ENCODE assay signal across 4 fruit fly cellular contexts in the genomic region with DNA sequence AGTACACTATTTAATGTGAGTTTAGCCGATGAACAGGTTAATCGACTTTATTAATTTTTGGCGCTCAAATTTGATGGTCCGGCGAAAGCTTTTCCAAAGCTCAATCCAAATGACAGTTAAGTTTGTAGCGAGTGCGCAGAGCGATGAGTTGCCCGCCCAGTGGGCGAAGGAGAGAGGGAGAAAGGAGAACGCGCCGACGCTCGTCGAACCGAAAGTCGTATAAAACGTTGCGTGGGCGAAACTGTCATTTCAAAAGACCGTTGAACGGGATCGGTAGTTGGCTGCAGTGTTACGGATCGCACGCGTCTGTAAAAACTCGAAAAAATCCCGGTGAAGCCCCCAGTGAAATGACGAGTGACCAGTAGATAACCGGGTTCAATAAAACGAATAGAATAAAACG.
A peak's percentile ranks its signal among the peaks of the same experiment; 100 is the strongest.
TF ChIP-seq lines count a peak whose summit lies in the region.

A gene (plus strand): TSS at position 265 of the 400 bp plus-strand sequence.

- TF ChIP-seq CTCF in whole organism, embryonic (GFP tag; optimal IDR thresholded peaks at IDR 0.05; lab: Kevin White, UChicago), result peak; percentile 17

TF ChIP-seq in whole organism, adult, 20 proteins besides CTCF, POLR2A, EP300 and RAD21:
- TF ChIP-seq Mnt (GFP tag; optimal IDR thresholded peaks at IDR 0.05; lab: Kevin White, UChicago) (peak; percentile 23), CG7045 (GFP tag; optimal IDR thresholded peaks at IDR 0.05; lab: Kevin White, UChicago) (no peak), kay (GFP tag; lab: Kevin White, UChicago; ENCODE audit: borderline replicate concordance) (peak; percentile 76)

TF ChIP-seq in whole organism, embryonic, 481 proteins besides CTCF, POLR2A, EP300 and RAD21 (continues in another document):
- TF ChIP-seq CG17328 (GFP tag; IDR thresholded peaks at IDR 0.05; lab: Robert Waterston, UW) (no peak), Oli (tag; optimal IDR thresholded peaks at IDR 0.05; lab: Kevin White, UChicago) (no peak), Nf-YA (GFP tag; IDR thresholded peaks at IDR 0.05; lab: Robert Waterston, UW) (no peak), Pdp1 (GFP tag; optimal IDR thresholded peaks at IDR 0.05; lab: Kevin White, UChicago) (peak in 1 of 2 experiments; percentile 28), HLHmδ (GFP tag; optimal IDR thresholded peaks at IDR 0.05; lab: Kevin White, UChicago) (no peak), Deaf1 (tag; optimal IDR thresholded peaks at IDR 0.05; lab: Kevin White, UChicago) (peak; percentile 61), p53 (GFP tag; optimal IDR thresholded peaks at IDR 0.05; lab: Kevin White, UChicago) (no peak), crol (GFP tag; IDR thresholded peaks at IDR 0.05; lab: Robert Waterston, UW) (peak; percentile 11; the same call in 1 of the 2 replicates), ara (GFP tag; IDR thresholded peaks at IDR 0.05; lab: Robert Waterston, UW) (0 out of 2 replicates have a peak, but pooled peaks have one; percentile 5), CG2199 (GFP tag; IDR thresholded peaks at IDR 0.05; lab: Robert Waterston, UW) (0 out of 3 replicates have a peak, but pooled peaks have one; percentile 56), Dp (GFP tag; optimal IDR thresholded peaks at IDR 0.05; lab: Kevin White, UChicago) (peak; percentile 68), Awh (GFP tag; IDR thresholded peaks at IDR 0.05; lab: Robert Waterston, UW) (no peak), chn (GFP tag; optimal IDR thresholded peaks at IDR 0.05; lab: Kevin White, UChicago) (peak; percentile 0), MBD-R2 (GFP tag; IDR thresholded peaks at IDR 0.05; lab: Robert Waterston, UW) (peak; percentile 24; the same call in 1 of the 2 replicates), Med (GFP tag; lab: Kevin White, UChicago) (peak; percentile 36), CG1832 (GFP tag; optimal IDR thresholded peaks at IDR 0.05; lab: Kevin White, UChicago) (peak; percentile 39), dmrt11E (tag; optimal IDR thresholded peaks at IDR 0.05; lab: Kevin White, UChicago) (no peak), CG15269 (tag; optimal IDR thresholded peaks at IDR 0.05; lab: Kevin White, UChicago) (no peak), E2f2 (GFP tag; IDR thresholded peaks at IDR 0.05; lab: Robert Waterston, UW) (peak; percentile 72), Dad (GFP tag; optimal IDR thresholded peaks at IDR 0.05; lab: Kevin White, UChicago) (no peak), CG8765 (GFP tag; IDR thresholded peaks at IDR 0.05; lab: Robert Waterston, UW) (no peak), CG12155 (GFP tag; optimal IDR thresholded peaks at IDR 0.05; lab: Kevin White, UChicago) (peak; percentile 98), bcd (GFP tag; optimal IDR thresholded peaks at IDR 0.05; lab: Kevin White, UChicago) (no peak), ato (GFP tag; IDR thresholded peaks at IDR 0.05; lab: Robert Waterston, UW; ENCODE audit: partially characterized antibody) (no peak), kay (GFP tag; optimal IDR thresholded peaks at IDR 0.05; lab: Kevin White, UChicago) (peak; percentile 25), cad (GFP tag; optimal IDR thresholded peaks at IDR 0.05; lab: Kevin White, UChicago) (peak; percentile 16), CG11085 (GFP tag; IDR thresholded peaks at IDR 0.05; lab: Robert Waterston, UW) (no peak)

TF ChIP-seq in whole organism, prepupa, 60 proteins besides CTCF, POLR2A, EP300 and RAD21:
- TF ChIP-seq CG11762 (GFP tag; optimal IDR thresholded peaks at IDR 0.05; lab: Kevin White, UChicago; ENCODE audit: insufficient read depth), result no peak
- no peak for TF ChIP-seq Met (GFP tag; optimal IDR thresholded peaks at IDR 0.05; lab: Kevin White, UChicago)
- TF ChIP-seq fd85E (GFP tag; optimal IDR thresholded peaks at IDR 0.05; lab: Kevin White, UChicago), result no peak
- peak; percentile 25 for TF ChIP-seq vri (GFP tag; optimal IDR thresholded peaks at IDR 0.05; lab: Kevin White, UChicago)
- no peak for TF ChIP-seq spab (GFP tag; optimal IDR thresholded peaks at IDR 0.05; lab: Kevin White, UChicago)
- peak; percentile 55 for TF ChIP-seq CG6854 (GFP tag; optimal IDR thresholded peaks at IDR 0.05; lab: Kevin White, UChicago)
- TF ChIP-seq achi (GFP tag; optimal IDR thresholded peaks at IDR 0.05; lab: Kevin White, UChicago), result peak; percentile 91
- no peak for TF ChIP-seq dac (GFP tag; optimal IDR thresholded peaks at IDR 0.05; lab: Kevin White, UChicago)

TF ChIP-seq in whole organism, wandering third instar larva, 38 proteins besides CTCF, POLR2A, EP300 and RAD21:
- TF ChIP-seq jim (GFP tag; optimal IDR thresholded peaks at IDR 0.05; lab: Kevin White, UChicago) (no peak), CrebA (GFP tag; optimal IDR thresholded peaks at IDR 0.05; lab: Kevin White, UChicago; ENCODE audit: borderline replicate concordance) (no peak), Vsx2 (GFP tag; optimal IDR thresholded peaks at IDR 0.05; lab: Kevin White, UChicago; ENCODE audit: partially characterized antibody) (peak; percentile 67), ey (GFP tag; optimal IDR thresholded peaks at IDR 0.05; lab: Kevin White, UChicago) (no peak), dsf (GFP tag; optimal IDR thresholded peaks at IDR 0.05; lab: Kevin White, UChicago; ENCODE audit: borderline replicate concordance) (no peak), Dif (GFP tag; optimal IDR thresholded peaks at IDR 0.05; lab: Kevin White, UChicago; ENCODE audit: partially characterized antibody) (peak; percentile 78), N (GFP tag; optimal IDR thresholded peaks at IDR 0.05; lab: Kevin White, UChicago) (no peak), sage (GFP tag; optimal IDR thresholded peaks at IDR 0.05; lab: Kevin White, UChicago) (no peak), Hr78 (GFP tag; optimal IDR thresholded peaks at IDR 0.05; lab: Kevin White, UChicago) (no peak), dmrt93B (GFP tag; optimal IDR thresholded peaks at IDR 0.05; lab: Kevin White, UChicago) (no peak), Rel (GFP tag; optimal IDR thresholded peaks at IDR 0.05; lab: Kevin White, UChicago) (no peak), Rel (tag; optimal IDR thresholded peaks at IDR 0.05; lab: Kevin White, UChicago) (peak; percentile 66), Mio (GFP tag; optimal IDR thresholded peaks at IDR 0.05; lab: Kevin White, UChicago) (no peak), Sp1 (GFP tag; optimal IDR thresholded peaks at IDR 0.05; lab: Kevin White, UChicago) (no peak), fru (GFP tag; optimal IDR thresholded peaks at IDR 0.05; lab: Kevin White, UChicago) (no peak), lola (GFP tag; optimal IDR thresholded peaks at IDR 0.05; lab: Kevin White, UChicago) (no peak), CG32264 (GFP tag; optimal IDR thresholded peaks at IDR 0.05; lab: Kevin White, UChicago) (no peak), Hr83 (GFP tag; optimal IDR thresholded peaks at IDR 0.05; lab: Kevin White, UChicago; ENCODE audit: poor library complexity, severe bottlenecking) (no peak), tai (GFP tag; optimal IDR thresholded peaks at IDR 0.05; lab: Kevin White, UChicago) (no peak)
TF ChIP-seq in whole organism, wandering third instar larva: peak in this region for 3.
